Worm (Caenorhabditis elegans) whole organism, young adult: ENCODE measurements around the gene ZC395.5.

ENCODE experiments used
- B0019.2 ChIP-seq: fragments of 200-800 bp; sonication (Bioruptor generic); conservative IDR thresholded peaks from 2 replicates; pipeline ENCODE4 v1.3.6; 2022; ENCODE audit warnings: missing genetic modification reagents, missing genetic modification characterization, missing compliant biosample characterization
- B0336.3 ChIP-seq: fragments of 200-800 bp; sonication (Bioruptor generic); IDR thresholded peaks from 2 replicates; pipeline ENCODE4 v1.3.6; 2022; ENCODE audit warnings: missing genetic modification characterization, missing compliant biosample characterization
- C06A6.2 ChIP-seq: fragments of 200-800 bp; sonication (Bioruptor generic); conservative IDR thresholded peaks from 2 replicates; pipeline ENCODE4 v1.3.6; 2022; ENCODE audit warnings: missing genetic modification characterization, missing compliant biosample characterization
- F23B12.7 ChIP-seq: sonication (generic microtip); optimal IDR thresholded peaks from 2 replicates; lab custom pipeline; 2017; ENCODE audit warnings: missing genetic modification characterization, mild to moderate bottlenecking, missing compliant biosample characterization, antibody characterized with exemption, moderate library complexity; ENCODE audit not compliant: insufficient read depth
- F39B2.1 ChIP-seq: fragments of 200-800 bp; sonication (Bioruptor generic); IDR thresholded peaks from 2 replicates; pipeline ENCODE4 v1.3.6; 2022; ENCODE audit warnings: missing genetic modification reagents, missing genetic modification characterization, missing compliant biosample characterization
- F49E8.2 ChIP-seq: sonication (generic microtip); optimal IDR thresholded peaks from 3 replicates; lab custom pipeline; 2017; ENCODE audit warnings: missing genetic modification characterization, mild to moderate bottlenecking, missing compliant biosample characterization, antibody characterized with exemption, moderate library complexity; ENCODE audit not compliant: insufficient read depth
- T26A5.8 ChIP-seq: sonication (generic microtip); optimal IDR thresholded peaks from 2 replicates; lab custom pipeline; 2016; ENCODE audit warnings: missing genetic modification characterization, missing compliant biosample characterization
- Y53F4B.3 ChIP-seq: fragments of 200-800 bp; sonication (Bioruptor generic); IDR thresholded peaks from 2 replicates; pipeline ENCODE4 v1.3.6; 2022; ENCODE audit warnings: missing genetic modification reagents, missing genetic modification characterization, missing compliant biosample characterization
- Y53G8AR.9 ChIP-seq: fragments of 200-800 bp; sonication (Bioruptor generic); conservative IDR thresholded peaks from 2 replicates; pipeline ENCODE4 v1.3.6; 2022; ENCODE audit warnings: missing genetic modification reagents, missing genetic modification characterization, missing compliant biosample characterization
- Y67H2A.10 ChIP-seq: fragments of 200-800 bp; sonication (Bioruptor generic); conservative IDR thresholded peaks from 2 replicates; pipeline ENCODE4 v1.3.6; 2022; ENCODE audit warnings: missing genetic modification reagents, missing genetic modification characterization, missing compliant biosample characterization
- Y95B8A.8 ChIP-seq: fragments of 200-800 bp; sonication (Bioruptor generic); IDR thresholded peaks from 2 replicates; pipeline ENCODE4 v1.3.6; 2022; ENCODE audit warnings: missing genetic modification reagents, missing genetic modification characterization, missing compliant biosample characterization
- ZK185.1 ChIP-seq: sonication (generic microtip); optimal IDR thresholded peaks from 2 replicates; lab custom pipeline; 2016; ENCODE audit warnings: mild to moderate bottlenecking, missing genetic modification characterization, missing compliant biosample characterization; ENCODE audit not compliant: poor library complexity, severe bottlenecking
- ama-1 ChIP-seq, 3 experiments: fragments of 150-350 bp in 1 of 3; sonication (generic microtip) in 2 of 3; optimal IDR thresholded peaks; 2 replicates each; lab custom pipeline; 2014 to 2018; ENCODE audit warnings: missing biosample characterization in 2 of 3, missing genetic modification characterization in 2 of 3, missing genetic modification reagents in 2 of 3
- aptf-2 ChIP-seq: fragments of 200-800 bp; sonication (Bioruptor generic); conservative IDR thresholded peaks from 2 replicates; pipeline ENCODE4 v1.3.6; 2022; ENCODE audit warnings: missing genetic modification reagents, missing genetic modification characterization, missing compliant biosample characterization
- aptf-3 ChIP-seq: fragments of 200-800 bp; sonication (Bioruptor generic); IDR thresholded peaks from 2 replicates; pipeline ENCODE4 v1.3.6; 2022; ENCODE audit warnings: missing genetic modification characterization, missing compliant biosample characterization
- attf-5 ChIP-seq: fragments of 200-800 bp; sonication (Bioruptor generic); optimal IDR thresholded peaks from 2 replicates; lab custom pipeline; 2018; ENCODE audit warnings: mild to moderate bottlenecking, missing genetic modification characterization, missing compliant biosample characterization
- bed-1 ChIP-seq: fragments of 200-800 bp; sonication (Bioruptor generic); IDR thresholded peaks from 2 replicates; pipeline ENCODE4 v1.3.6; 2022; ENCODE audit warnings: missing genetic modification reagents, missing genetic modification characterization, missing compliant biosample characterization
- ceh-100 ChIP-seq: fragments of 200-800 bp; sonication (Bioruptor generic); IDR thresholded peaks from 2 replicates; pipeline ENCODE4 v1.3.6; 2022; ENCODE audit warnings: missing genetic modification reagents, missing genetic modification characterization, missing compliant biosample characterization
- ceh-91 ChIP-seq: fragments of 200-800 bp; sonication (Bioruptor generic); IDR thresholded peaks from 2 replicates; pipeline ENCODE4 v1.3.6; 2022; ENCODE audit warnings: missing genetic modification reagents, missing genetic modification characterization, missing compliant biosample characterization
- dox-1 ChIP-seq: fragments of 200-800 bp; sonication (Bioruptor generic); IDR thresholded peaks from 2 replicates; pipeline ENCODE4 v1.3.6; 2022; ENCODE audit warnings: missing genetic modification reagents, missing genetic modification characterization, missing compliant biosample characterization
- egl-18 ChIP-seq: fragments of 200-800 bp; sonication (Bioruptor generic); IDR thresholded peaks from 2 replicates; pipeline ENCODE4 v1.3.6; 2022; ENCODE audit warnings: missing genetic modification reagents, missing genetic modification characterization, missing compliant biosample characterization
- ekl-4 ChIP-seq: fragments of 200-800 bp; sonication (Bioruptor generic); IDR thresholded peaks from 2 replicates; pipeline ENCODE4 v1.3.6; 2022; ENCODE audit warnings: missing genetic modification reagents, missing genetic modification characterization, missing compliant biosample characterization
- fkh-3 ChIP-seq: sonication (generic microtip); optimal IDR thresholded peaks from 2 replicates; lab custom pipeline; 2016; ENCODE audit warnings: mild to moderate bottlenecking, missing genetic modification characterization, missing compliant biosample characterization
- gei-17 ChIP-seq: fragments of 200-800 bp; sonication (Bioruptor generic); optimal IDR thresholded peaks from 2 replicates; lab custom pipeline; 2018; ENCODE audit warnings: mild to moderate bottlenecking, missing genetic modification characterization, missing compliant biosample characterization
- him-1 ChIP-seq: sonication (generic microtip); optimal IDR thresholded peaks from 2 replicates; lab custom pipeline; 2016; ENCODE audit warnings: missing genotype, missing genetic modification reagents, missing genetic modification characterization, missing compliant biosample characterization
- hlh-26 ChIP-seq: fragments of 200-800 bp; sonication (Bioruptor generic); conservative IDR thresholded peaks from 2 replicates; pipeline ENCODE4 v1.3.6; 2022; ENCODE audit warnings: missing genetic modification reagents, missing genetic modification characterization, missing compliant biosample characterization
- hmg-1.2 ChIP-seq: fragments of 200-800 bp; sonication (Bioruptor generic); IDR thresholded peaks from 2 replicates; pipeline ENCODE4 v1.3.6; 2022; ENCODE audit warnings: missing genetic modification reagents, missing genetic modification characterization, missing compliant biosample characterization
- let-607 ChIP-seq, 2 experiments: fragments of 200-800 bp in 1 of 2; sonication (Bioruptor generic) in 1 of 2; sonication (generic microtip) in 1 of 2; optimal IDR thresholded peaks; 2 replicates each; lab custom pipeline; 2016 to 2018; ENCODE audit warnings: mild to moderate bottlenecking in 2 of 2, missing compliant biosample characterization in 2 of 2, missing genetic modification characterization in 2 of 2, moderate library complexity in 2 of 2, missing genotype in 1 of 2
- lin-26 ChIP-seq: fragments of 200-800 bp; sonication (Bioruptor generic); IDR thresholded peaks from 2 replicates; pipeline ENCODE4 v1.3.6; 2022; ENCODE audit warnings: missing genetic modification reagents, missing genetic modification characterization, missing compliant biosample characterization
- lir-1 ChIP-seq: fragments of 200-800 bp; sonication (Bioruptor generic); conservative IDR thresholded peaks from 2 replicates; pipeline ENCODE4 v1.3.6; 2022; ENCODE audit warnings: missing genetic modification reagents, missing genetic modification characterization, missing compliant biosample characterization
- madf-3 ChIP-seq: fragments of 200-800 bp; sonication (Bioruptor generic); IDR thresholded peaks from 2 replicates; pipeline ENCODE4 v1.3.6; 2022; ENCODE audit warnings: missing genetic modification reagents, missing genetic modification characterization, missing compliant biosample characterization
- mel-28 ChIP-seq: sonication (generic microtip); optimal IDR thresholded peaks from 2 replicates; lab custom pipeline; 2016; ENCODE audit warnings: borderline replicate concordance, mild to moderate bottlenecking, missing genetic modification characterization, missing compliant biosample characterization
- mes-4 ChIP-seq: sonication (generic microtip); optimal IDR thresholded peaks from 2 replicates; lab custom pipeline; 2016; ENCODE audit warnings: missing genotype, missing genetic modification characterization, missing compliant biosample characterization
- mxl-1 ChIP-seq: sonication (generic microtip); optimal IDR thresholded peaks from 2 replicates; lab custom pipeline; 2016; ENCODE audit warnings: missing genetic modification characterization, missing compliant biosample characterization
- nfya-1 ChIP-seq: sonication (generic microtip); optimal IDR thresholded peaks from 2 replicates; lab custom pipeline; 2017; ENCODE audit warnings: antibody characterized with exemption, missing compliant biosample characterization, missing genetic modification characterization, borderline replicate concordance; ENCODE audit not compliant: insufficient read depth
- nhr-179 ChIP-seq: sonication (generic microtip); optimal IDR thresholded peaks from 2 replicates; lab custom pipeline; 2016; ENCODE audit warnings: mild to moderate bottlenecking, missing genetic modification characterization, missing compliant biosample characterization
- pbrm-1 ChIP-seq: fragments of 200-800 bp; sonication (Bioruptor generic); IDR thresholded peaks from 2 replicates; pipeline ENCODE4 v1.3.6; 2022; ENCODE audit warnings: missing genetic modification reagents, missing genetic modification characterization, missing compliant biosample characterization
- pha-4 ChIP-seq: fragments of 150-350 bp; sonication (generic microtip); optimal IDR thresholded peaks from 2 replicates; lab custom pipeline; 2014; ENCODE audit warnings: missing biosample characterization, missing genetic modification reagents, missing genetic modification characterization
- sdz-38 ChIP-seq: sonication (generic microtip); optimal IDR thresholded peaks from 2 replicates; lab custom pipeline; 2016; ENCODE audit warnings: missing genotype, missing genetic modification characterization, missing compliant biosample characterization
- snpc-1.1 ChIP-seq: sonication (generic microtip); optimal IDR thresholded peaks from 2 replicates; lab custom pipeline; 2017; ENCODE audit warnings: missing genetic modification characterization, mild to moderate bottlenecking, missing compliant biosample characterization, antibody characterized with exemption, moderate library complexity, missing genotype, missing genetic modification reagents; ENCODE audit not compliant: insufficient read depth
- snpc-1.3 ChIP-seq: sonication (generic microtip); optimal IDR thresholded peaks from 2 replicates; lab custom pipeline; 2017; ENCODE audit warnings: missing genetic modification characterization, mild to moderate bottlenecking, missing compliant biosample characterization, antibody characterized with exemption, moderate library complexity, missing genotype, missing genetic modification reagents; ENCODE audit not compliant: insufficient read depth
- sptf-2 ChIP-seq: fragments of 200-800 bp; sonication (Bioruptor generic); optimal IDR thresholded peaks from 2 replicates; lab custom pipeline; 2018; ENCODE audit warnings: mild to moderate bottlenecking, missing genetic modification characterization, missing compliant biosample characterization
- tbp1 ChIP-seq: fragments of 200-800 bp; sonication (Bioruptor generic); optimal IDR thresholded peaks from 2 replicates; lab custom pipeline; 2018; ENCODE audit warnings: mild to moderate bottlenecking, missing genetic modification characterization, missing compliant biosample characterization
- unc-130 ChIP-seq: sonication (generic microtip); optimal IDR thresholded peaks from 2 replicates; lab custom pipeline; 2016; ENCODE audit warnings: missing genetic modification reagents, missing genetic modification characterization, missing compliant biosample characterization
- zim-3 ChIP-seq: sonication (generic microtip); optimal IDR thresholded peaks from 2 replicates; lab custom pipeline; 2017; ENCODE audit warnings: mild to moderate bottlenecking, missing genetic modification characterization, moderate library complexity, missing compliant biosample characterization
- ztf-3 ChIP-seq: fragments of 200-800 bp; sonication (Bioruptor generic); optimal IDR thresholded peaks from 2 replicates; lab custom pipeline; 2018; ENCODE audit warnings: mild to moderate bottlenecking, missing genetic modification characterization, missing compliant biosample characterization
- ztf-6 ChIP-seq: fragments of 200-800 bp; sonication (Bioruptor generic); IDR thresholded peaks from 2 replicates; pipeline ENCODE4 v1.3.6; 2022; ENCODE audit warnings: missing genetic modification reagents, missing genetic modification characterization, missing compliant biosample characterization

ZC395.5 gene

ce11 chrIII:5230415-5230814, 37.2 kb upstream of the ZC395.5 start, which contains the start of gene prmt-5 (continued):
- TF ChIP-seq dox-1 (GFP tag; lab: Robert Waterston, UW) (peak; percentile 59), B0019.2 (GFP tag; lab: Robert Waterston, UW) (no peak), him-1 (tag; lab: Kevin White, UChicago) (peak; percentile 3), F39B2.1 (GFP tag; lab: Robert Waterston, UW) (peak; percentile 64; the same call in 1 of the 2 replicates), attf-5 (no peak), lir-1 (GFP tag; lab: Robert Waterston, UW) (no peak), zim-3 (tag; lab: Kevin White, UChicago) (peak; percentile 91), gei-17 (no peak), F23B12.7 (tag; lab: Kevin White, UChicago) (no peak), sptf-2 (GFP tag; lab: Kevin White, UChicago) (no peak), let-607 (tag; optimal IDR thresholded peaks at IDR 0.05; lab: Kevin White, UChicago) (peak; percentile 46 to 51), bed-1 (GFP tag; lab: Robert Waterston, UW) (no peak), fkh-3 (tag; lab: Kevin White, UChicago) (peak; percentile 95), pha-4 (no peak), Y67H2A.10 (GFP tag; lab: Robert Waterston, UW) (no peak), ceh-100 (peak; percentile 56), F49E8.2 (tag; lab: Kevin White, UChicago) (peak; percentile 91), hmg-1.2 (GFP tag; lab: Robert Waterston, UW) (peak; percentile 44; the same call in 1 of the 2 replicates), Y53G8AR.9 (peak; percentile 85), hlh-26 (no peak), pbrm-1 (GFP tag; lab: Robert Waterston, UW) (peak; percentile 68; the same call in 1 of the 2 replicates), ekl-4 (GFP tag; lab: Robert Waterston, UW) (peak; percentile 87), nhr-179 (no peak), Y53F4B.3 (GFP tag; lab: Robert Waterston, UW) (no peak), T26A5.8 (tag; lab: Kevin White, UChicago) (peak; percentile 36), ceh-91 (GFP tag; lab: Robert Waterston, UW) (no peak), snpc-1.3 (peak; percentile 68), ztf-3 (peak; percentile 73), egl-18 (GFP tag; lab: Robert Waterston, UW) (no peak), C06A6.2 (no peak; the same call in 1 of the 2 replicates), lin-26 (0 out of 2 replicates have a peak, but pooled peaks have one; percentile 53), tbp1 (GFP tag; lab: Kevin White, UChicago) (peak; percentile 52), ama-1 (optimal IDR thresholded peaks at IDR 0.05; lab: Kevin White, UChicago) (peak; percentile 91), ama-1 (GFP tag; optimal IDR thresholded peaks at IDR 0.05; lab: Kevin White, UChicago) (peak; percentile 56 to 61), mes-4 (tag; lab: Kevin White, UChicago) (no peak), snpc-1.1 (tag; lab: Kevin White, UChicago) (peak; percentile 29), mel-28 (tag; lab: Kevin White, UChicago) (no peak), mxl-1 (tag; lab: Kevin White, UChicago) (no peak), unc-130 (GFP tag; lab: Kevin White, UChicago) (peak; percentile 67), aptf-3 (GFP tag; lab: Robert Waterston, UW) (no peak), nfya-1 (tag; lab: Kevin White, UChicago) (no peak), ztf-6 (GFP tag; lab: Robert Waterston, UW) (no peak), B0336.3 (GFP tag; lab: Robert Waterston, UW) (peak; percentile 96), aptf-2 (no peak), madf-3 (GFP tag; lab: Robert Waterston, UW) (peak; percentile 80; the same call in 1 of the 2 replicates), sdz-38 (tag; lab: Kevin White, UChicago) (no peak), ZK185.1 (peak; percentile 42), Y95B8A.8 (GFP tag; lab: Robert Waterston, UW) (peak; percentile 79; the same call in 1 of the 2 replicates)
